Fruit fly (Drosophila melanogaster): ENCODE results near the gene CG14218.
A peak's percentile ranks its signal among the peaks of the same experiment; 100 is the strongest.

Gene CG14218

dm6 chrX:19618183-19618740 lies 36.5 kb upstream of the CG14218 start, which contains the start of the genes Pstk and Tim9b:
TSS of gene Pstk (minus strand) at chrX:19618537.
TSS of gene Tim9b (minus strand) at chrX:19618537.
- TF ChIP-seq Blimp-1 (GFP tag; optimal IDR thresholded peaks at IDR 0.05) (no peak), Eip78C (GFP tag) (no peak), CG6854 (GFP tag; optimal IDR thresholded peaks at IDR 0.05) (no peak), spab (GFP tag; optimal IDR thresholded peaks at IDR 0.05) (no peak), Hr39 (GFP tag; optimal IDR thresholded peaks at IDR 0.05) (no peak), CG1621 (tag; optimal IDR thresholded peaks at IDR 0.05) (no peak), CG6792 (GFP tag; optimal IDR thresholded peaks at IDR 0.05) (no peak), Hr4 (GFP tag; optimal IDR thresholded peaks at IDR 0.05) (no peak), Eip75B (GFP tag; optimal IDR thresholded peaks at IDR 0.05) (no peak), Sox14 (GFP tag; optimal IDR thresholded peaks at IDR 0.05) (no peak), Ets96B (tag; optimal IDR thresholded peaks at IDR 0.05) (no peak), CG11294 (GFP tag; IDR thresholded peaks at IDR 0.05) (no peak), fkh (GFP tag; optimal IDR thresholded peaks at IDR 0.05) (no peak), CG6808 (GFP tag; optimal IDR thresholded peaks at IDR 0.05) (no peak)

dm6 chrX:19615990-19616663 lies 34.3 kb upstream of the CG14218 start, which contains the start of gene CG14210:
TSS of gene CG14210 (plus strand) at chrX:19616196.
- no peak for TF ChIP-seq esn (GFP tag; optimal IDR thresholded peaks at IDR 0.05)
- TF ChIP-seq CG6276 (GFP tag; optimal IDR thresholded peaks at IDR 0.05) = no peak
- no peak for TF ChIP-seq CG10669 (GFP tag; optimal IDR thresholded peaks at IDR 0.05)

- TF ChIP-seq CG6808 (GFP tag; optimal IDR thresholded peaks at IDR 0.05) (no peak), esn (GFP tag; optimal IDR thresholded peaks at IDR 0.05) (peak; percentile 70), fd59A (GFP tag; optimal IDR thresholded peaks at IDR 0.05) (no peak), fkh (GFP tag; optimal IDR thresholded peaks at IDR 0.05) (peak; percentile 29), CG6792 (GFP tag; optimal IDR thresholded peaks at IDR 0.05) (peak; percentile 30), CG34406 (GFP tag; optimal IDR thresholded peaks at IDR 0.05) (peak; percentile 49), CG6163 (GFP tag; IDR thresholded peaks at IDR 0.05) (peak; percentile 56; the same call in 1 of the 3 replicates), CG6854 (GFP tag; optimal IDR thresholded peaks at IDR 0.05) (peak; percentile 64), CG1621 (tag; optimal IDR thresholded peaks at IDR 0.05) (peak; percentile 63), lz (GFP tag; optimal IDR thresholded peaks at IDR 0.05) (peak; percentile 44), CG8319 (GFP tag; optimal IDR thresholded peaks at IDR 0.05) (no peak), cyc (GFP tag; optimal IDR thresholded peaks at IDR 0.05) (peak; percentile 1)
Measured at dm6 chrX:19613473-19613872, 31.7 kb upstream of the CG14218 start.

DNA sequence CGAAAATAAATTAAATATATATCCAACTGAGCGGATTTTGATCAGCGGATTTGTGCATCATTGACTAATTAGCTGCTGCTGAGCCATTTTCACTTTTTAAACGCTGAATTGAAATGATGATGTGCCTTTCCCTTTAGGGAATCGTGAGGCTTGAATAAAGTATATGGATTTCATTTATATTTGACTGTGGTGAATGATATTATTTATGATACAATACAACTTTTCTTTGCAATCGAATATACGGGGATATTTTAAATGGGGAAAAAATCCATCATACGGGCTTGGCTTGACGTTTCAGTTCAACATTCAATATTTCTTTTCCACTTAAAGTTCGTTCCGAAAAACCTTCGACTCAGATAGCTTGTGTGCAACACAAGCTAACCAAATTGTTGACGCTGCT lies 29.4 kb upstream of the CG14218 start, which contains the start of the genes Shawn and Tyler:
TSS of gene Shawn (plus strand) at position 301 of the 400 bp plus-strand sequence.
TSS of gene Tyler (plus strand) at position 301 of the 400 bp plus-strand sequence.
- no peak for TF ChIP-seq CG11902 (GFP tag; optimal IDR thresholded peaks at IDR 0.05)

dm6 chrX:19608042-19608609 lies 26.3 kb upstream of the CG14218 start:
- TF ChIP-seq dsx (GFP tag; optimal IDR thresholded peaks at IDR 0.05; ENCODE audit: poor library complexity, severe bottlenecking) (no peak), fkh (GFP tag; optimal IDR thresholded peaks at IDR 0.05) (peak; percentile 77), Eip78C (GFP tag) (peak; percentile 18), vri (GFP tag; optimal IDR thresholded peaks at IDR 0.05) (peak; percentile 57)

DNA sequence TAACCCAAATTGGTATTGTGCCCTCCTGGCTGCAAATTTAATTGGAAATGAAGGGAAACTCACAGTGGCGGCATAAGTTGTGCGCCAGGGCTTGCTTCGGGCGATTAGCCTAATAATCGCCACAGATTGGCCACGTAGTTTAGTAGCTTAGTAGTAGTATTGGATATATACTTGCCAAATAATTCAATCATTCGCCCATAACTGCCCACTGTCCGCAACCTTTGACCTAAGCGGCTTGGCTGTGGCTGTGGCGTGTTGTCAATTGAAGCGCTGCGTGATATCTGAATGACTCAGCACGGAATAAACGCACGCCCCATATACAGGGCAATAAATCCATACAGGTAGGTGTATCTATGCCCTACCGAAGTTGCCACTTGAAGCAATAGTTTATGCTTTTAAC lies 25.2 kb upstream of the CG14218 start:
- TF ChIP-seq svp (GFP tag) = peak; percentile 77
- no peak for TF ChIP-seq CG11762 (GFP tag; optimal IDR thresholded peaks at IDR 0.05; ENCODE audit: insufficient read depth)
